Worm (Caenorhabditis elegans) whole organism, L1 larva: ENCODE measurements around the gene clec-58.
A peak's percentile ranks its signal among the peaks of the same experiment; 100 is the strongest.

Experiments
- C04F5.9 ChIP-seq: sonication (generic microtip); optimal IDR thresholded peaks from 2 replicates; lab custom pipeline; 2016; ENCODE audit warnings: missing genetic modification characterization, missing compliant biosample characterization
- C34B4.2 ChIP-seq: sonication (generic microtip); optimal IDR thresholded peaks from 2 replicates; lab custom pipeline; 2017; ENCODE audit warnings: mild to moderate bottlenecking, missing genetic modification characterization, missing compliant biosample characterization
- Y116A8C.19 ChIP-seq: sonication (generic microtip); optimal IDR thresholded peaks from 2 replicates; lab custom pipeline; 2016; ENCODE audit warnings: missing compliant biosample characterization, missing genetic modification characterization, borderline replicate concordance
- aha-1 ChIP-seq: fragments of 150-350 bp; optimal IDR thresholded peaks from 2 replicates; lab custom pipeline; 2014; ENCODE audit warnings: missing biosample characterization, missing genetic modification characterization
- alr-1 ChIP-seq: fragments of 200-800 bp; sonication (Bioruptor generic); optimal IDR thresholded peaks from 2 replicates; lab custom pipeline; 2018; ENCODE audit warnings: borderline replicate concordance, mild to moderate bottlenecking, missing genetic modification characterization, missing compliant biosample characterization
- blmp-1 ChIP-seq: fragments of 150-350 bp; optimal IDR thresholded peaks from 2 replicates; lab custom pipeline; 2014; ENCODE audit warnings: missing biosample characterization, missing genetic modification characterization
- ceh-8 ChIP-seq: fragments of 200-800 bp; sonication (Bioruptor generic); optimal IDR thresholded peaks from 2 replicates; lab custom pipeline; 2018; ENCODE audit warnings: mild to moderate bottlenecking, missing genetic modification characterization, moderate library complexity, missing compliant biosample characterization
- ceh-88 ChIP-seq: fragments of 200-800 bp; sonication (Bioruptor generic); IDR thresholded peaks from 2 replicates; pipeline ENCODE4 v1.3.6; 2022; ENCODE audit warnings: missing genetic modification characterization, missing compliant biosample characterization
- ceh-90 ChIP-seq: sonication (generic microtip); optimal IDR thresholded peaks from 2 replicates; lab custom pipeline; 2016; ENCODE audit warnings: missing genetic modification characterization, missing compliant biosample characterization
- dpl-1 ChIP-seq, 3 experiments: fragments of 150-350 bp in 2 of 3; sonication (generic microtip) in 1 of 3; optimal IDR thresholded peaks; 2 replicates each; lab custom pipeline; 2014 to 2017; ENCODE audit warnings: missing biosample characterization in 3 of 3, missing genetic modification characterization in 3 of 3, missing genetic modification reagents in 3 of 3
- dsc-1 ChIP-seq: sonication (generic microtip); optimal IDR thresholded peaks from 2 replicates; lab custom pipeline; 2016; ENCODE audit warnings: mild to moderate bottlenecking, missing genetic modification characterization, missing compliant biosample characterization
- efl-1 ChIP-seq, 4 experiments: fragments of 150-350 bp; optimal IDR thresholded peaks in 3 of 4; peaks in 1 of 4; 1 replicate in 1 of 4; 2 replicates in 3 of 4; lab custom pipeline; 2014; ENCODE audit warnings: missing biosample characterization in 2 of 4, missing genetic modification characterization in 2 of 4, missing genetic modification reagents in 2 of 4
- ets-5 ChIP-seq: fragments of 200-800 bp; sonication (Bioruptor generic); IDR thresholded peaks from 2 replicates; pipeline ENCODE4 v1.3.6; 2022; ENCODE audit warnings: missing genetic modification characterization, missing compliant biosample characterization
- fkh-10 ChIP-seq: sonication (generic microtip); optimal IDR thresholded peaks from 2 replicates; lab custom pipeline; 2017; ENCODE audit warnings: missing biosample characterization, missing genetic modification reagents, missing genetic modification characterization
- fkh-8 ChIP-seq: sonication (generic microtip); optimal IDR thresholded peaks from 2 replicates; lab custom pipeline; 2016; ENCODE audit warnings: mild to moderate bottlenecking, missing genetic modification characterization, missing compliant biosample characterization
- hlh-17 ChIP-seq: fragments of 200-800 bp; sonication (Bioruptor generic); optimal IDR thresholded peaks from 2 replicates; lab custom pipeline; 2018; ENCODE audit warnings: missing genetic modification characterization, mild to moderate bottlenecking, missing compliant biosample characterization, moderate library complexity, borderline replicate concordance
- hpl-2 ChIP-seq: fragments of 150-350 bp; optimal IDR thresholded peaks from 2 replicates; lab custom pipeline; 2014; ENCODE audit warnings: missing biosample characterization, missing genetic modification reagents, missing genetic modification characterization
- irx-1 ChIP-seq: sonication (generic microtip); optimal IDR thresholded peaks from 2 replicates; lab custom pipeline; 2016; ENCODE audit warnings: missing genetic modification characterization, missing compliant biosample characterization
- jun-1 ChIP-seq: fragments of 150-350 bp; optimal IDR thresholded peaks from 2 replicates; lab custom pipeline; 2014; ENCODE audit warnings: missing biosample characterization, missing genetic modification reagents, missing genetic modification characterization
- lin-14 ChIP-seq: fragments of 200-800 bp; sonication (Bioruptor generic); optimal IDR thresholded peaks from 2 replicates; lab custom pipeline; 2018; ENCODE audit warnings: mild to moderate bottlenecking, missing genetic modification characterization, moderate library complexity, missing compliant biosample characterization
- lin-15B ChIP-seq: fragments of 150-350 bp; sonication (generic microtip); optimal IDR thresholded peaks from 3 replicates; lab custom pipeline; 2014; ENCODE audit warnings: missing biosample characterization, missing genetic modification characterization
- lir-3 ChIP-seq: sonication (generic microtip); optimal IDR thresholded peaks from 2 replicates; lab custom pipeline; 2016; ENCODE audit warnings: mild to moderate bottlenecking, missing genetic modification characterization, moderate library complexity, missing compliant biosample characterization; ENCODE audit not compliant: poor library complexity
- lsy-2 ChIP-seq, 2 experiments: fragments of 150-350 bp; optimal IDR thresholded peaks; 2 replicates each; lab custom pipeline; 2014; ENCODE audit warnings: missing biosample characterization in 2 of 2, missing genetic modification characterization in 2 of 2
- mab-9 ChIP-seq: fragments of 200-800 bp; sonication (Bioruptor generic); IDR thresholded peaks from 2 replicates; pipeline ENCODE4 v1.3.6; 2022; ENCODE audit warnings: missing genetic modification reagents, missing genetic modification characterization, missing compliant biosample characterization
- mdl-1 ChIP-seq, 2 experiments: fragments of 150-350 bp; optimal IDR thresholded peaks; 2 replicates each; lab custom pipeline; 2014 to 2017; ENCODE audit warnings: missing biosample characterization in 2 of 2, missing genetic modification characterization in 2 of 2, inconsistent platforms in 1 of 2
- mef-2 ChIP-seq: fragments of 150-350 bp; optimal IDR thresholded peaks from 2 replicates; lab custom pipeline; 2014; ENCODE audit warnings: missing biosample characterization, missing genetic modification characterization
- mep-1 ChIP-seq: fragments of 150-350 bp; optimal IDR thresholded peaks from 2 replicates; lab custom pipeline; 2014; ENCODE audit warnings: missing biosample characterization, missing genetic modification characterization
- nhr-237 ChIP-seq: fragments of 150-350 bp; optimal IDR thresholded peaks from 2 replicates; lab custom pipeline; 2014; ENCODE audit warnings: missing biosample characterization, missing genetic modification characterization
- nhr-47 ChIP-seq: sonication (generic microtip); optimal IDR thresholded peaks from 2 replicates; lab custom pipeline; 2016; ENCODE audit warnings: mild to moderate bottlenecking, missing genetic modification characterization, moderate library complexity, missing compliant biosample characterization
- nhr-77 ChIP-seq: fragments of 150-350 bp; optimal IDR thresholded peaks from 2 replicates; lab custom pipeline; 2014; ENCODE audit warnings: missing biosample characterization, missing genetic modification characterization
- nhr-90 ChIP-seq: sonication (generic microtip); optimal IDR thresholded peaks from 2 replicates; lab custom pipeline; 2016; ENCODE audit warnings: mild to moderate bottlenecking, missing genetic modification characterization, missing compliant biosample characterization; ENCODE audit not compliant: poor library complexity
- pax-3 ChIP-seq: fragments of 200-800 bp; sonication (Bioruptor generic); optimal IDR thresholded peaks from 2 replicates; lab custom pipeline; 2018; ENCODE audit warnings: mild to moderate bottlenecking, missing genetic modification characterization, moderate library complexity, missing compliant biosample characterization
- pqm-1 ChIP-seq: sonication (generic microtip); optimal IDR thresholded peaks from 3 replicates; lab custom pipeline; 2017; ENCODE audit warnings: missing biosample characterization, missing genetic modification characterization
- rnt-1 ChIP-seq: sonication (generic microtip); optimal IDR thresholded peaks from 2 replicates; lab custom pipeline; 2016; ENCODE audit warnings: mild to moderate bottlenecking, missing genetic modification characterization, moderate library complexity, missing compliant biosample characterization
- skn-1 ChIP-seq: fragments of 150-350 bp; optimal IDR thresholded peaks from 2 replicates; lab custom pipeline; 2014; ENCODE audit warnings: missing biosample characterization, missing genetic modification characterization
- snu-23 ChIP-seq: sonication (generic microtip); optimal IDR thresholded peaks from 2 replicates; lab custom pipeline; 2016; ENCODE audit warnings: missing genetic modification characterization, missing compliant biosample characterization
- sup-37 ChIP-seq: fragments of 200-800 bp; sonication (Bioruptor generic); optimal IDR thresholded peaks from 2 replicates; lab custom pipeline; 2018; ENCODE audit warnings: mild to moderate bottlenecking, missing genetic modification characterization, missing compliant biosample characterization
- tbx-2 ChIP-seq: sonication (generic microtip); optimal IDR thresholded peaks from 2 replicates; lab custom pipeline; 2016; ENCODE audit warnings: missing genetic modification characterization, missing compliant biosample characterization
- unc-130 ChIP-seq: fragments of 150-350 bp; optimal IDR thresholded peaks from 2 replicates; lab custom pipeline; 2017; ENCODE audit warnings: missing biosample characterization, missing genetic modification characterization, inconsistent platforms
- unc-86 ChIP-seq: sonication (generic microtip); optimal IDR thresholded peaks from 2 replicates; lab custom pipeline; 2016; ENCODE audit warnings: missing genetic modification characterization, missing compliant biosample characterization
- unc-98 ChIP-seq: fragments of 200-800 bp; sonication (Bioruptor generic); IDR thresholded peaks from 2 replicates; pipeline ENCODE4 v1.3.6; 2022; ENCODE audit warnings: missing genetic modification characterization, missing compliant biosample characterization
- xbp-1 ChIP-seq: sonication (generic microtip); optimal IDR thresholded peaks from 2 replicates; lab custom pipeline; 2016; ENCODE audit warnings: missing genetic modification characterization, missing compliant biosample characterization
- zag-1 ChIP-seq: fragments of 150-350 bp; optimal IDR thresholded peaks from 2 replicates; lab custom pipeline; 2014; ENCODE audit warnings: missing biosample characterization, missing genetic modification characterization
- zip-4 ChIP-seq: fragments of 200-800 bp; sonication (Bioruptor generic); optimal IDR thresholded peaks from 2 replicates; lab custom pipeline; 2018; ENCODE audit warnings: mild to moderate bottlenecking, missing genetic modification characterization, moderate library complexity, missing compliant biosample characterization
- ztf-4 ChIP-seq: fragments of 150-350 bp; optimal IDR thresholded peaks from 2 replicates; lab custom pipeline; 2014; ENCODE audit warnings: missing biosample characterization, missing genetic modification characterization

Gene clec-58

ce11 chrII:10515422-10515821 is 39.5 kb upstream of the clec-58 start (continued):
- TF ChIP-seq ets-5 (GFP tag; lab: Robert Waterston, UW) (no peak), mef-2 (tag; lab: Kevin White, UChicago) (no peak), unc-98 (GFP tag; lab: Robert Waterston, UW) (no peak), ztf-4 (tag; lab: Kevin White, UChicago) (no peak), nhr-77 (tag; lab: Kevin White, UChicago) (no peak), C04F5.9 (no peak), jun-1 (tag; lab: Kevin White, UChicago) (no peak), blmp-1 (tag; lab: Kevin White, UChicago) (peak; percentile 54), lir-3 (no peak), fkh-10 (GFP tag; lab: Kevin White, UChicago) (no peak), unc-130 (tag; lab: Kevin White, UChicago) (no peak), unc-86 (no peak), lsy-2 (tag; optimal IDR thresholded peaks at IDR 0.05; lab: Kevin White, UChicago) (peak in 1 of 2 experiments; percentile 22), mdl-1 (tag; optimal IDR thresholded peaks at IDR 0.05; lab: Kevin White, UChicago) (no peak), C34B4.2 (tag; lab: Kevin White, UChicago) (no peak), fkh-8 (tag; lab: Kevin White, UChicago) (no peak), aha-1 (tag; lab: Kevin White, UChicago) (no peak), snu-23 (peak; percentile 11), rnt-1 (tag; lab: Kevin White, UChicago) (no peak), xbp-1 (tag; lab: Kevin White, UChicago) (no peak), ceh-88 (GFP tag; lab: Robert Waterston, UW) (no peak), nhr-237 (no peak)

ce11 chrII:10513377-10513776 is 37.4 kb upstream of the clec-58 start:
- TF ChIP-seq mep-1 (tag; lab: Kevin White, UChicago), result no peak
- TF ChIP-seq unc-130 (tag; lab: Kevin White, UChicago), result no peak
- no peak for TF ChIP-seq nhr-77 (tag; lab: Kevin White, UChicago)
- TF ChIP-seq tbx-2 (tag; lab: Kevin White, UChicago), result no peak
- no peak for TF ChIP-seq skn-1
- no peak for TF ChIP-seq lin-15B
- TF ChIP-seq alr-1, result no peak
- no peak for TF ChIP-seq irx-1 (tag; lab: Kevin White, UChicago)
- no peak for TF ChIP-seq efl-1 (optimal IDR thresholded peaks at IDR 0.05; lab: Kevin White, UChicago)
- no peak for TF ChIP-seq efl-1 (GFP tag; optimal IDR thresholded peaks at IDR 0.05 in 1 of 2; lab: Kevin White, UChicago)
- TF ChIP-seq mef-2 (tag; lab: Kevin White, UChicago), result no peak
- TF ChIP-seq pax-3, result no peak
- TF ChIP-seq blmp-1 (tag; lab: Kevin White, UChicago), result no peak
- no peak for TF ChIP-seq zag-1
- no peak for TF ChIP-seq mdl-1 (tag; optimal IDR thresholded peaks at IDR 0.05; lab: Kevin White, UChicago)
- TF ChIP-seq mab-9 (GFP tag; lab: Robert Waterston, UW), result no peak
- TF ChIP-seq pqm-1, result no peak
- TF ChIP-seq fkh-8 (tag; lab: Kevin White, UChicago), result no peak
- no peak for TF ChIP-seq Y116A8C.19 (tag; lab: Kevin White, UChicago)
- TF ChIP-seq nhr-237, result no peak

ce11 chrII:10510242-10510641 is 34.3 kb upstream of the clec-58 start, which contains the start of gene F59B10.3:
F59B10.3 (plus strand) TSS chrII:10510542.
- no peak for TF ChIP-seq hpl-2 (GFP tag; lab: Kevin White, UChicago)
- TF ChIP-seq dsc-1 (tag; lab: Kevin White, UChicago), result no peak
- TF ChIP-seq hlh-17 (GFP tag; lab: Kevin White, UChicago), result no peak
- no peak for TF ChIP-seq sup-37 (GFP tag; lab: Kevin White, UChicago)
- TF ChIP-seq aha-1 (tag; lab: Kevin White, UChicago), result no peak
- TF ChIP-seq ceh-8 (GFP tag; lab: Kevin White, UChicago), result no peak
- no peak for TF ChIP-seq nhr-47 (tag; lab: Kevin White, UChicago)
- TF ChIP-seq ceh-90 (tag; lab: Kevin White, UChicago), result no peak
- TF ChIP-seq fkh-8 (tag; lab: Kevin White, UChicago), result no peak
- no peak for TF ChIP-seq nhr-90 (tag; lab: Kevin White, UChicago)
- no peak for TF ChIP-seq unc-86
- no peak for TF ChIP-seq zip-4 (GFP tag; lab: Kevin White, UChicago)
- no peak for TF ChIP-seq lin-14 (GFP tag; lab: Kevin White, UChicago)
- no peak for TF ChIP-seq tbx-2 (tag; lab: Kevin White, UChicago)
- no peak for TF ChIP-seq ceh-88 (GFP tag; lab: Robert Waterston, UW)
- TF ChIP-seq ets-5 (GFP tag; lab: Robert Waterston, UW), result no peak
- TF ChIP-seq dpl-1 (GFP tag; optimal IDR thresholded peaks at IDR 0.05; lab: Kevin White, UChicago), result no peak
- no peak for TF ChIP-seq mef-2 (tag; lab: Kevin White, UChicago)
